Fruit fly (Drosophila melanogaster): Measurements from ENCODE around the gene CG31465.

The CG31465 gene

DNA sequence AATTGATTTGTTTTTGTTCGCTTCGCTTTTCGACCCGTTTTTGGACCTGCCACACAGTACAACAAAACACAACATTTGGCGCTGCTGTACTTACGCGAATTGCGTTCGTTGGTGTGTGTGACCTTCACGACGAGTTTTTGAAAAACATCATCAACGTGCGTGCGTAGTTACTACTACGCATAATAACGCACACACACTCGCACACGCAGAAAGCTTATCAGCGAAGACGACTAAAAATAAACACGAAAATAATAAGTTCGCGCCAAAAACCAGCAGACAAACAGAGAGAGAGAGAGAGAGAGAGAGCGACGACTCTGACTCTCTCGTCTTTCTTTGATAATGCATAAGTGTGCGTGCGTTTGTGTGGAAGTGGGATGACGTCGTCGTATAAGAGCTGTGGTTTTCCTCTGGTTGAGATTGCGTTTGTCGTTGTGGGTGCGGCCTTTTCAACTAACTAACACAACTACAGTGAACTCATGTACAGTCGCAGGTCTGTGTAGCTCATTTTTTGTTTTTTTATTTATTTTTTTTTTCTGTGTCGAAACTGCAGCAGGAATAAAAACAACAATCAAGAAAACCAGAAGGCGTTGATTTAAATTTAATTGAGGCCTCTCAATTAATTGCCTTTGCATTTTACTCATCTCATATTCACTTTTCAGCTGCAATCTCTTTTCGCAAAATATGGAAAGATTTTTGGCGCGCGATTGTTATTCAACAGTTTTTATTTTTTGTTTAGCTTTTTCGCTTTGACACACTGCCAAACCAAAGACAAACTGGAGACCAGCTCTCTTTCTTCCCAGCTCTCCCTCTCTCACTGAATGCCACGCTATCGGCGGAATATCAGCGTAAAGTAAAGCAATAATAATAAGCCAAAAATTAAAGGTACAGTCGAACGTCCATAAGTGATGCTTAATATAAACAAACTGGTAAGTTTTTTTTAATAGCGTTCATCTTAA lies 26.7 kb upstream of the CG31465 start (continued):
- TF ChIP-seq CG8359 (GFP tag; optimal IDR thresholded peaks at IDR 0.05; ENCODE audit: borderline replicate concordance) = no peak
- no peak for TF ChIP-seq CG3847 (GFP tag; IDR thresholded peaks at IDR 0.05)
- no peak for TF ChIP-seq CG7839 (tag; optimal IDR thresholded peaks at IDR 0.05)
- TF ChIP-seq CG16779 (GFP tag; IDR thresholded peaks at IDR 0.05) = no peak
- TF ChIP-seq CG11560 (tag; IDR thresholded peaks at IDR 0.05) = no peak
- no peak; the same call in 1 of the 2 replicates for TF ChIP-seq CG14014 (GFP tag; IDR thresholded peaks at IDR 0.05)
- TF ChIP-seq gro (GFP tag; optimal IDR thresholded peaks at IDR 0.05) = peak; percentile 68
- TF ChIP-seq CG17328 (GFP tag; IDR thresholded peaks at IDR 0.05) = no peak
- TF ChIP-seq dati (GFP tag; IDR thresholded peaks at IDR 0.05) = no peak
- TF ChIP-seq Awh (GFP tag; IDR thresholded peaks at IDR 0.05) = 0 out of 2 replicates have a peak, but pooled peaks have one; percentile 30
- no peak for TF ChIP-seq CG17829 (tag; optimal IDR thresholded peaks at IDR 0.05)
- peak in 1 of 2 experiments; percentile 89 for TF ChIP-seq Pdp1 (GFP tag; optimal IDR thresholded peaks at IDR 0.05)
- TF ChIP-seq CG30403 (GFP tag; optimal IDR thresholded peaks at IDR 0.05) = no peak
- no peak for TF ChIP-seq CG12236 (GFP tag; optimal IDR thresholded peaks at IDR 0.05)
- no peak for TF ChIP-seq CG18262 (tag; optimal IDR thresholded peaks at IDR 0.05)
- no peak for TF ChIP-seq CG8924 (tag; optimal IDR thresholded peaks at IDR 0.05)
- no peak for TF ChIP-seq Kr (GFP tag; optimal IDR thresholded peaks at IDR 0.05)
- no peak for TF ChIP-seq CG4617 (GFP tag; optimal IDR thresholded peaks at IDR 0.05; ENCODE audit: borderline replicate concordance)
- no peak for TF ChIP-seq CG10979 (tag; optimal IDR thresholded peaks at IDR 0.05)
- no peak for TF ChIP-seq CG4424 (GFP tag; optimal IDR thresholded peaks at IDR 0.05)
- TF ChIP-seq NC2β (GFP tag; optimal IDR thresholded peaks at IDR 0.05) = peak; percentile 14
- no peak for TF ChIP-seq Myb (GFP tag; optimal IDR thresholded peaks at IDR 0.05)
- no peak for TF ChIP-seq Xbp1 (GFP tag; optimal IDR thresholded peaks at IDR 0.05)
- peak; percentile 89 for TF ChIP-seq nom (GFP tag; optimal IDR thresholded peaks at IDR 0.05)
- no peak for TF ChIP-seq Optix (GFP tag; IDR thresholded peaks at IDR 0.05)
- TF ChIP-seq CoRest (tag; optimal IDR thresholded peaks at IDR 0.05) = no peak
- TF ChIP-seq nau (GFP tag; optimal IDR thresholded peaks at IDR 0.05) = no peak
- TF ChIP-seq CG31224 (GFP tag; IDR thresholded peaks at IDR 0.05) = no peak
- no peak for TF ChIP-seq CG6254 (GFP tag; optimal IDR thresholded peaks at IDR 0.05)
- peak; percentile 96 for TF ChIP-seq cg (GFP tag; optimal IDR thresholded peaks at IDR 0.05)
- TF ChIP-seq CG6813 (GFP tag; optimal IDR thresholded peaks at IDR 0.05) = peak; percentile 12
- TF ChIP-seq CG7745 (tag; optimal IDR thresholded peaks at IDR 0.05) = peak; percentile 9
- TF ChIP-seq CG8478 (optimal IDR thresholded peaks at IDR 0.05) = no peak
- peak; percentile 12 for TF ChIP-seq CG12391 (tag; optimal IDR thresholded peaks at IDR 0.05)
- no peak for TF ChIP-seq CG9727 (GFP tag; optimal IDR thresholded peaks at IDR 0.05)
- TF ChIP-seq br (optimal IDR thresholded peaks at IDR 0.05) = no peak
- peak; percentile 47 for TF ChIP-seq CHES-1-like (GFP tag; optimal IDR thresholded peaks at IDR 0.05)
- no peak for TF ChIP-seq Bteb2 (GFP tag; optimal IDR thresholded peaks at IDR 0.05)
- TF ChIP-seq fu2 (GFP tag; optimal IDR thresholded peaks at IDR 0.05) = no peak
- no peak for TF ChIP-seq HLH3B (GFP tag; IDR thresholded peaks at IDR 0.05)
- peak; percentile 11 for TF ChIP-seq Blimp-1 (GFP tag; optimal IDR thresholded peaks at IDR 0.05)
- no peak for TF ChIP-seq CG15479 (GFP tag; optimal IDR thresholded peaks at IDR 0.05)
- TF ChIP-seq sc (optimal IDR thresholded peaks at IDR 0.05) = no peak
- TF ChIP-seq sc (GFP tag; optimal IDR thresholded peaks at IDR 0.05) = no peak
- TF ChIP-seq gcm2 (GFP tag; optimal IDR thresholded peaks at IDR 0.05) = no peak
- TF ChIP-seq gfzf (GFP tag; optimal IDR thresholded peaks at IDR 0.05) = no peak
- TF ChIP-seq CG17568 (GFP tag; optimal IDR thresholded peaks at IDR 0.05) = no peak
- no peak; the same call in 1 of the 2 replicates for TF ChIP-seq Rfx (GFP tag; IDR thresholded peaks at IDR 0.05)
- TF ChIP-seq CG6175 (GFP tag; IDR thresholded peaks at IDR 0.05) = no peak
